Fruit fly (Drosophila melanogaster) whole organism: ENCODE data around the gene CG32572.

Source experiments
- CG8478 ChIP-seq: fragments of >200 bp; optimal IDR thresholded peaks from 2 replicates; lab custom pipeline; 2018; ENCODE audit warnings: inconsistent platforms
- EcR ChIP-seq, 2 experiments: fragments of >200 bp; optimal IDR thresholded peaks; 2 replicates each; lab custom pipeline; 2017; ENCODE audit warnings: missing biosample characterization in 2 of 2, missing genetic modification characterization in 2 of 2, missing genetic modification reagents in 2 of 2
- usp ChIP-seq: fragments of >200 bp; optimal IDR thresholded peaks from 2 replicates; lab custom pipeline; 2017; ENCODE audit warnings: missing biosample characterization, missing genetic modification characterization, mixed read lengths

DNA sequence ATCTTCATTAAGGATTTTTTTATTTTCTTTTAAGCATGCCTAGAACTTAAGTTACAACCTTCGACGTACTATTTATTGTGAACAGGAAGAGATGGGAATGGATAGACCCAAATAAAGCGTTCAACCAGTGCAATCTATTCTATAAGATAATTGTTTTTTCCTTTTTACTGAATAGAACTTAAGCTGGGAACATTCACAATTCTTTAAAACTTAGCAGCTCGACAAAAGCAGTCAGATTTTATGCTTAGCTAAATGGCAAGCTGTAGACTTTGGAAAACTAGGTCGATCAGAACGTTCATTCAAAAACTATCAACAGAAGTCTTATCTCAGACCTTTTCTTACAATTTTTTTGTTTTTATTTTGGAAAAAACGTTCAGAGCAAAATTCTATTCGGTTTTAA, 10.0 kb upstream of the CG32572 start, which contains the start of gene CG13008:
- TF ChIP-seq EcR (GFP tag; optimal IDR thresholded peaks at IDR 0.05; lab: Kevin White, UChicago) (no peak), usp (GFP tag; lab: Kevin White, UChicago) (no peak), CG8478 (lab: Kevin White, UChicago) (no peak)
